Worm (Caenorhabditis elegans) whole organism, L3 larva: ENCODE data around the gene lpd-9.

Experiments used
- R02D3.7 ChIP-seq: fragments of 150-350 bp; optimal IDR thresholded peaks from 2 replicates; lab custom pipeline; 2014; ENCODE audit warnings: missing biosample characterization, missing genetic modification characterization
- ZK546.5 ChIP-seq: sonication (generic microtip); optimal IDR thresholded peaks from 2 replicates; lab custom pipeline; 2017; ENCODE audit warnings: missing biosample characterization, missing genetic modification characterization
- aly-2 ChIP-seq: fragments of 150-350 bp; optimal IDR thresholded peaks from 2 replicates; lab custom pipeline; 2014; ENCODE audit warnings: missing biosample characterization, missing genetic modification characterization
- ama-1 ChIP-seq: fragments of 150-350 bp; optimal IDR thresholded peaks from 2 replicates; lab custom pipeline; 2018
- ceh-16 ChIP-seq: sonication (generic microtip); optimal IDR thresholded peaks from 2 replicates; lab custom pipeline; 2017; ENCODE audit warnings: missing biosample characterization, missing genetic modification characterization
- ceh-28 ChIP-seq: fragments of 150-350 bp; optimal IDR thresholded peaks from 2 replicates; lab custom pipeline; 2014; ENCODE audit warnings: missing biosample characterization, missing genetic modification reagents, missing genetic modification characterization
- ceh-82 ChIP-seq: fragments of 150-350 bp; optimal IDR thresholded peaks from 2 replicates; lab custom pipeline; 2014; ENCODE audit warnings: missing biosample characterization, missing genetic modification characterization
- ceh-9 ChIP-seq: sonication (generic microtip); optimal IDR thresholded peaks from 2 replicates; lab custom pipeline; 2018; ENCODE audit warnings: missing biosample characterization, missing genetic modification characterization
- daf-12 ChIP-seq: fragments of 150-350 bp; optimal IDR thresholded peaks from 2 replicates; lab custom pipeline; 2014; ENCODE audit warnings: missing biosample characterization, missing genetic modification reagents, missing genetic modification characterization
- egl-27 ChIP-seq: sonication (generic microtip); optimal IDR thresholded peaks from 4 replicates; lab custom pipeline; 2017; ENCODE audit warnings: missing biosample characterization, missing genetic modification reagents, missing genetic modification characterization
- egl-5 ChIP-seq: fragments of 150-350 bp; optimal IDR thresholded peaks from 2 replicates; lab custom pipeline; 2017; ENCODE audit warnings: missing biosample characterization, missing genetic modification reagents, missing genetic modification characterization, inconsistent platforms
- elt-1 ChIP-seq: fragments of 150-350 bp; optimal IDR thresholded peaks from 2 replicates; lab custom pipeline; 2014; ENCODE audit warnings: missing biosample characterization, missing genetic modification characterization
- elt-2 ChIP-seq: sonication (generic microtip); optimal IDR thresholded peaks from 2 replicates; lab custom pipeline; 2016; ENCODE audit warnings: missing genetic modification reagents, mild to moderate bottlenecking, missing genetic modification characterization, missing compliant biosample characterization
- elt-3 ChIP-seq, 3 experiments: fragments of 150-350 bp in 1 of 3; sonication (generic microtip) in 2 of 3; optimal IDR thresholded peaks; 2 replicates in 2 of 3; 4 replicates in 1 of 3; lab custom pipeline; 2014 to 2017; ENCODE audit warnings: missing biosample characterization in 3 of 3, missing genetic modification characterization in 3 of 3
- eor-1 ChIP-seq, 2 experiments: fragments of 150-350 bp; optimal IDR thresholded peaks; 2 replicates each; lab custom pipeline; 2014 to 2018; ENCODE audit warnings: missing biosample characterization in 2 of 2, missing genetic modification characterization in 2 of 2
- fkh-10 ChIP-seq: sonication (generic microtip); optimal IDR thresholded peaks from 2 replicates; lab custom pipeline; 2017; ENCODE audit warnings: missing biosample characterization, missing genetic modification reagents, missing genetic modification characterization
- fkh-2 ChIP-seq: fragments of 150-350 bp; optimal IDR thresholded peaks from 2 replicates; lab custom pipeline; 2014; ENCODE audit warnings: missing biosample characterization, missing genetic modification reagents, missing genetic modification characterization
- fos-1 ChIP-seq: fragments of 150-350 bp; optimal IDR thresholded peaks from 2 replicates; lab custom pipeline; 2014; ENCODE audit warnings: missing biosample characterization, missing genetic modification characterization
- hmg-11 ChIP-seq: sonication (generic microtip); optimal IDR thresholded peaks from 2 replicates; lab custom pipeline; 2016; ENCODE audit warnings: missing genetic modification characterization, missing compliant biosample characterization
- jun-1 ChIP-seq: fragments of 150-350 bp; optimal IDR thresholded peaks from 2 replicates; lab custom pipeline; 2014; ENCODE audit warnings: missing biosample characterization, missing genetic modification reagents, missing genetic modification characterization
- lin-15B ChIP-seq: fragments of 150-350 bp; optimal IDR thresholded peaks from 2 replicates; lab custom pipeline; 2014; ENCODE audit warnings: missing biosample characterization, missing genetic modification characterization
- lin-39 ChIP-seq: fragments of 150-350 bp; optimal IDR thresholded peaks from 2 replicates; lab custom pipeline; 2018; ENCODE audit warnings: missing biosample characterization, missing genetic modification reagents, missing genetic modification characterization
- lsy-12 ChIP-seq: sonication (generic microtip); optimal IDR thresholded peaks from 2 replicates; lab custom pipeline; 2016; ENCODE audit warnings: mild to moderate bottlenecking, missing genetic modification characterization, missing compliant biosample characterization
- mdl-1 ChIP-seq: fragments of 150-350 bp; optimal IDR thresholded peaks from 2 replicates; lab custom pipeline; 2014; ENCODE audit warnings: missing biosample characterization, missing genetic modification characterization
- mml-1 ChIP-seq: fragments of 150-350 bp; sonication (generic microtip); optimal IDR thresholded peaks from 3 replicates; lab custom pipeline; 2014; ENCODE audit warnings: missing biosample characterization, missing genetic modification characterization
- nfya-1 ChIP-seq: sonication (generic microtip); optimal IDR thresholded peaks from 2 replicates; lab custom pipeline; 2017; ENCODE audit warnings: missing genetic modification characterization, mild to moderate bottlenecking, missing compliant biosample characterization, antibody characterized with exemption, moderate library complexity; ENCODE audit not compliant: insufficient read depth
- nhr-11 ChIP-seq: fragments of 150-350 bp; optimal IDR thresholded peaks from 2 replicates; lab custom pipeline; 2014; ENCODE audit warnings: missing biosample characterization, missing genetic modification characterization
- nhr-12 ChIP-seq: fragments of 150-350 bp; optimal IDR thresholded peaks from 2 replicates; lab custom pipeline; 2014; ENCODE audit warnings: missing biosample characterization, missing genetic modification characterization
- nhr-23 ChIP-seq: fragments of 150-350 bp; optimal IDR thresholded peaks from 2 replicates; lab custom pipeline; 2014; ENCODE audit warnings: missing biosample characterization, missing genetic modification reagents, missing genetic modification characterization
- nhr-237 ChIP-seq: fragments of 150-350 bp; optimal IDR thresholded peaks from 2 replicates; lab custom pipeline; 2014; ENCODE audit warnings: missing biosample characterization, missing genetic modification characterization
- nhr-25 ChIP-seq: sonication (generic microtip); optimal IDR thresholded peaks from 2 replicates; lab custom pipeline; 2017; ENCODE audit warnings: missing biosample characterization, missing genetic modification characterization
- nhr-28 ChIP-seq: fragments of 150-350 bp; optimal IDR thresholded peaks from 2 replicates; lab custom pipeline; 2014; ENCODE audit warnings: missing biosample characterization, missing genetic modification characterization
- nhr-43 ChIP-seq: sonication (generic microtip); optimal IDR thresholded peaks from 2 replicates; lab custom pipeline; 2016; ENCODE audit warnings: mild to moderate bottlenecking, missing genetic modification characterization, missing compliant biosample characterization; ENCODE audit not compliant: poor library complexity, severe bottlenecking
- nhr-67 ChIP-seq: fragments of 150-350 bp; optimal IDR thresholded peaks from 2 replicates; lab custom pipeline; 2014; ENCODE audit warnings: missing biosample characterization, missing genetic modification characterization
- nhr-76 ChIP-seq: fragments of 150-350 bp; sonication (generic microtip); optimal IDR thresholded peaks from 5 replicates; lab custom pipeline; 2014; ENCODE audit warnings: missing biosample characterization, missing genetic modification characterization
- nhr-77 ChIP-seq: fragments of 150-350 bp; optimal IDR thresholded peaks from 2 replicates; lab custom pipeline; 2014; ENCODE audit warnings: missing biosample characterization, missing genetic modification characterization
- pha-4 ChIP-seq: fragments of 150-350 bp; optimal IDR thresholded peaks from 2 replicates; lab custom pipeline; 2014; ENCODE audit warnings: missing biosample characterization, missing genetic modification reagents, missing genetic modification characterization
- pqm-1 ChIP-seq: fragments of 150-350 bp; optimal IDR thresholded peaks from 2 replicates; lab custom pipeline; 2017; ENCODE audit warnings: missing biosample characterization, missing genetic modification characterization, inconsistent platforms
- sea-2 ChIP-seq: fragments of 150-350 bp; sonication (generic microtip); optimal IDR thresholded peaks from 4 replicates; lab custom pipeline; 2014; ENCODE audit warnings: missing biosample characterization, missing genetic modification reagents, missing genetic modification characterization
- skn-1 ChIP-seq: fragments of 150-350 bp; optimal IDR thresholded peaks from 2 replicates; lab custom pipeline; 2014; ENCODE audit warnings: missing biosample characterization, missing genetic modification characterization
- snpc-4 ChIP-seq: fragments of 150-350 bp; optimal IDR thresholded peaks from 2 replicates; lab custom pipeline; 2014; ENCODE audit warnings: missing biosample characterization, missing genetic modification characterization
- tbx-2 ChIP-seq: sonication (generic microtip); optimal IDR thresholded peaks from 2 replicates; lab custom pipeline; 2016; ENCODE audit warnings: mild to moderate bottlenecking, missing genetic modification characterization, missing compliant biosample characterization
- unc-39 ChIP-seq: sonication (generic microtip); optimal IDR thresholded peaks from 4 replicates; lab custom pipeline; 2017; ENCODE audit warnings: missing biosample characterization, missing genetic modification characterization
- unc-62 ChIP-seq: fragments of 150-350 bp; sonication (generic microtip); optimal IDR thresholded peaks from 4 replicates; lab custom pipeline; 2014; ENCODE audit warnings: missing biosample characterization, missing genetic modification reagents, missing genetic modification characterization
- zag-1 ChIP-seq: fragments of 150-350 bp; optimal IDR thresholded peaks from 2 replicates; lab custom pipeline; 2014; ENCODE audit warnings: missing biosample characterization, missing genetic modification characterization
- ztf-11 ChIP-seq: fragments of 150-350 bp; optimal IDR thresholded peaks from 2 replicates; lab custom pipeline; 2014; ENCODE audit warnings: missing biosample characterization, missing genetic modification characterization
- ztf-4 ChIP-seq: fragments of 150-350 bp; optimal IDR thresholded peaks from 2 replicates; lab custom pipeline; 2014; ENCODE audit warnings: missing biosample characterization, missing genetic modification characterization

lpd-9 gene

DNA sequence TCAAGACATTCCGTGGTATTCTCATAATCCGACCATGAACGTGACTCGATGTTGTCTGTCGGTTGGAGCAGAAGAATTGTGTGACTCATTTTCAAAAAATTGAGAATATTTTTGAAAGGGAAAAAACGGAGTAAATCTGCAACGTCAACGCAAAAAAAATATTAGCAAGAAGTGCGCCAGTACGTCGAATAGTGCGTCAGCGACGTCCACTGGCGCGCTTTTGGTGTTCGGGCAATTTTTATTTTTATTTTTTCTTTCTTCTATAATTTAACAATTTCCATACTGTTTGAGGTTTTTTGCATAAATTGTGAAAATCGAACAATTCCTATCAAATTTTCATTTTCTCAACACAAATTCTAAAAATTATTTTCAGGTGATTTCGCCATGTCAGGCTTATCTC lies at the start of gene lpd-9, which contains the start of gene erh-1:
TSS of gene lpd-9 (plus strand) at position 368 of the 400 bp plus-strand sequence.
TSS of gene erh-1 (minus strand) at position 204 of the 400 bp plus-strand sequence.
- no peak for TF ChIP-seq fkh-10
- no peak for TF ChIP-seq mml-1 (tag; lab: Kevin White, UChicago)
- TF ChIP-seq nfya-1 (tag; lab: Kevin White, UChicago), result peak; percentile 65
- no peak for TF ChIP-seq aly-2
- peak; percentile 60 for TF ChIP-seq elt-2
- no peak for TF ChIP-seq zag-1 (tag; lab: Kevin White, UChicago)
- TF ChIP-seq nhr-67 (tag; lab: Kevin White, UChicago), result no peak
- peak; percentile 77 for TF ChIP-seq lsy-12 (tag; lab: Kevin White, UChicago)
- TF ChIP-seq eor-1 (tag; optimal IDR thresholded peaks at IDR 0.05; lab: Kevin White, UChicago), result no peak
- no peak for TF ChIP-seq ceh-9 (tag; lab: Kevin White, UChicago)
- no peak for TF ChIP-seq tbx-2 (tag; lab: Kevin White, UChicago)
- TF ChIP-seq ceh-16 (tag; lab: Kevin White, UChicago), result no peak
- TF ChIP-seq unc-39 (tag; lab: Kevin White, UChicago), result no peak
- peak; percentile 72 for TF ChIP-seq lin-15B (tag; lab: Kevin White, UChicago)
- no peak for TF ChIP-seq egl-27 (tag; lab: Kevin White, UChicago)
- TF ChIP-seq jun-1, result no peak
- no peak for TF ChIP-seq ceh-82 (tag; lab: Kevin White, UChicago)
- TF ChIP-seq nhr-43 (tag; lab: Kevin White, UChicago), result peak; percentile 71
- TF ChIP-seq daf-12 (tag; lab: Kevin White, UChicago), result no peak
- peak; percentile 76 for TF ChIP-seq hmg-11 (tag; lab: Kevin White, UChicago)
- no peak for TF ChIP-seq elt-3 (tag; optimal IDR thresholded peaks at IDR 0.05; lab: Kevin White, UChicago)
- no peak for TF ChIP-seq nhr-76 (tag; lab: Kevin White, UChicago)
- no peak for TF ChIP-seq lin-39 (tag; lab: Kevin White, UChicago)
- no peak for TF ChIP-seq ztf-4 (tag; lab: Kevin White, UChicago)
- peak; percentile 88 for TF ChIP-seq nhr-23 (tag; lab: Kevin White, UChicago)
- no peak for TF ChIP-seq fos-1 (tag; lab: Kevin White, UChicago)
- no peak for TF ChIP-seq nhr-237 (tag; lab: Kevin White, UChicago)
- no peak for TF ChIP-seq egl-5 (tag; lab: Kevin White, UChicago)
- TF ChIP-seq ceh-28 (tag; lab: Kevin White, UChicago), result peak; percentile 41
- TF ChIP-seq unc-62 (GFP tag; lab: Kevin White, UChicago), result no peak
- TF ChIP-seq skn-1 (tag; lab: Kevin White, UChicago), result peak; percentile 7
- TF ChIP-seq snpc-4 (tag; lab: Kevin White, UChicago), result peak; percentile 68
- TF ChIP-seq ama-1 (lab: Kevin White, UChicago), result peak; percentile 27
- no peak for TF ChIP-seq elt-1
- TF ChIP-seq nhr-11, result no peak
- no peak for TF ChIP-seq ZK546.5
- no peak for TF ChIP-seq ztf-11
- no peak for TF ChIP-seq nhr-28 (tag; lab: Kevin White, UChicago)
- no peak for TF ChIP-seq mdl-1
- TF ChIP-seq sea-2, result no peak
- TF ChIP-seq pqm-1 (tag; lab: Kevin White, UChicago), result peak; percentile 48
- TF ChIP-seq nhr-25 (tag; lab: Kevin White, UChicago), result peak; percentile 33
- peak; percentile 72 for TF ChIP-seq R02D3.7 (tag; lab: Kevin White, UChicago)
- no peak for TF ChIP-seq nhr-77 (tag; lab: Kevin White, UChicago)
- TF ChIP-seq fkh-2 (tag; lab: Kevin White, UChicago), result no peak
- TF ChIP-seq pha-4 (tag; lab: Kevin White, UChicago), result no peak
- no peak for TF ChIP-seq nhr-12 (tag; lab: Kevin White, UChicago)
